Worm (Caenorhabditis elegans): ENCODE data around the gene syp-2.

syp-2 gene

DNA sequence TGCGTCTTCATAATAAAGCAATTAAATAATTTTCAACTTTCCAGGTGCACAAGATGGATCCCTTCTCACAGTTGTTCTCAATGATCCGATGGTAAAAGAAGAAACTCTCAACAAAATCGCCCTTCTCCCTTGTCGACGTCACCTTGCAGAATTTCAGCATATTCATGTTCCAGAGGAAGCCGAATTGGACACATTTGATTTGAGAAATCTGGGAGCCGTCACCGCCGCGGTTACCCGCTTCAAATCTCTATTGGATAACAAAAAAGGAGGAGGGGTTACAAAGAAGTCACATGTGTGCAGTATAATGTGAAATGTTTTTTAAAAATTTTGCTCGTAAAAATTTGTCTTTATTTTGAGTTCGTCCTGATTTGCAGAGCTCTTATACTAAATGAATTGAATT, 33.6 kb upstream of the syp-2 start:
- TF ChIP-seq Y48G9A.11 (GFP tag; IDR thresholded peaks at IDR 0.05) = peak; percentile 52; the same call in 1 of the 2 replicates
- no peak for TF ChIP-seq spr-1 (tag; optimal IDR thresholded peaks at IDR 0.05)
- TF ChIP-seq hlh-11 (tag; optimal IDR thresholded peaks at IDR 0.05) = no peak
- 0 out of 2 replicates have a peak, but pooled peaks have one; percentile 46 for TF ChIP-seq mdt-29 (GFP tag; IDR thresholded peaks at IDR 0.05)
- peak in 1 of 2 experiments; percentile 46 for TF ChIP-seq daf-16 (GFP tag; optimal IDR thresholded peaks at IDR 0.05)
- TF ChIP-seq daf-16 (tag; optimal IDR thresholded peaks at IDR 0.05) = no peak

DNA sequence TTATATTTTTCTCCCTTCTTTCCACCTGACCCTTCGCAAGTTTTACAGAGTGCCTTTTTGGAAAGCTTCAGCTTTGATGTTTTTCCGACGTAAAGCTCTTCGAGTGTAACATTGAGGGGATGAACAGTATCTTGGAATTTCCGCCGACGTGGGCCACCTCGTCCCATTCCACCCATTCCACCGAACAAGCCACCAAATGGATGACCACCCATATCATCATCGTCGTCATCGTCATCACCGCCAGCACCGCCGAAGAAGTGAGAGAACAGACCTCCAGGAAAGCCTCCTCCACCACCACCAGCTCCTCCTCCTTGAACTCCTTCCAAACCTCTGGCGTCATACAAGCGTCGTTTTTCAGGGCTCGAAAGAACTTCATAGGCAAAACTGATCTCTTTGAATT, 32.0 kb upstream of the syp-2 start:
- no peak for TF ChIP-seq spr-3 (GFP tag; optimal IDR thresholded peaks at IDR 0.05)
- no peak for TF ChIP-seq mes-2 (tag; optimal IDR thresholded peaks at IDR 0.05; ENCODE audit: poor library complexity, severe bottlenecking)
- TF ChIP-seq mdt-29 (GFP tag; IDR thresholded peaks at IDR 0.05) = no peak
- no peak for TF ChIP-seq duxl-1 (tag; optimal IDR thresholded peaks at IDR 0.05; ENCODE audit: poor library complexity)
- TF ChIP-seq mdl-1 (tag; optimal IDR thresholded peaks at IDR 0.05) = no peak
- TF ChIP-seq aha-1 (tag) = peak; percentile 16
- TF ChIP-seq F44E2.7 (GFP tag; IDR thresholded peaks at IDR 0.05) = 0 out of 2 replicates have a peak, but pooled peaks have one; percentile 9
- no peak for TF ChIP-seq F26F4.8 (GFP tag; conservative IDR thresholded peaks at IDR 0.05)
- TF ChIP-seq attf-4 (tag; optimal IDR thresholded peaks at IDR 0.05) = no peak
- no peak for TF ChIP-seq mxl-3 (GFP tag; optimal IDR thresholded peaks at IDR 0.05)
- no peak for TF ChIP-seq lin-39 (tag; optimal IDR thresholded peaks at IDR 0.05)
- TF ChIP-seq set-16 (GFP tag; IDR thresholded peaks at IDR 0.05) = peak; percentile 58
- no peak for TF ChIP-seq spr-1 (tag; optimal IDR thresholded peaks at IDR 0.05)
- no peak for TF ChIP-seq pqm-1 (tag; optimal IDR thresholded peaks at IDR 0.05)
- no peak for TF ChIP-seq jun-1 (tag; optimal IDR thresholded peaks at IDR 0.05)
- TF ChIP-seq madf-9 (GFP tag; conservative IDR thresholded peaks at IDR 0.05) = no peak
- TF ChIP-seq hlh-30 (tag; optimal IDR thresholded peaks at IDR 0.05; ENCODE audit: insufficient read depth) = no peak
- no peak for TF ChIP-seq ceh-82 (tag; optimal IDR thresholded peaks at IDR 0.05)
- no peak for TF ChIP-seq nhr-10 (tag; optimal IDR thresholded peaks at IDR 0.05)
- TF ChIP-seq sdz-12 (GFP tag; optimal IDR thresholded peaks at IDR 0.05) = no peak
- no peak for TF ChIP-seq nhr-111 (GFP tag; optimal IDR thresholded peaks at IDR 0.05)
- TF ChIP-seq lin-1 (GFP tag; IDR thresholded peaks at IDR 0.05) = no peak

DNA sequence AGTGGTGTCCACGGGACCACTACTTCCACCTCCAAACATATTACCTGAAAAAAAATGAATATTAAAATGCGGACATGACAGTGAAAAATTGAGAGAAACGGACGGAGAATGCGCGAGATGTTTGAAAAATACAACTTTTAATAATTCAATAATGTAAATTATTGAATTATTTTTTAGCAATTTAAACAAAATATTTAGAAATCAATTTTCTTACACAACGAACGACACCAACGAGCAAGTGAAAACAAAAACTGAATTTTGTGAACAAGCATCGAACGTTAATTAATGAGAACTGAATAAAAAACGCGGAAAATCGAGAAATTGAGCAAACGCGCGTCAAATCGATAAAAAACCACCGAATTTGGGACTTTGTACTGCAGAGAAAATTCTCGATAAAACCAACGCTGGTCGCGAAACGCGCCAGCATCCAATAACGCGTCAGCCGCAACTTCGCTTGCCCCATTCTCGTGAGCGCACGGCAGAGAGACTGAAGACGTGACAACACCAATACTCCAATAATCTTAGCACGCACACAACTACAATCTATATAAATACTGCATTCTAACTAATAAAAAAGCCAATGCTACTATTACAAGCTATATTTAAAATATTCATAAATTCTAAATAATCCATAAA, 31.4 kb upstream of the syp-2 start, which contains the start of the genes dnj-19 and nhr-47:
dnj-19 (minus strand) TSS at position 51 of the 636 bp plus-strand sequence.
nhr-47 (plus strand) TSS at position 447 of the 636 bp plus-strand sequence.
- TF ChIP-seq dmd-8 (GFP tag; IDR thresholded peaks at IDR 0.05) = peak; percentile 64; the same call in 1 of the 2 replicates
- peak; percentile 96 for TF ChIP-seq dve-1 (tag; optimal IDR thresholded peaks at IDR 0.05; ENCODE audit: insufficient read depth)
- TF ChIP-seq lin-39 (tag; optimal IDR thresholded peaks at IDR 0.05) = no peak
- no peak for TF ChIP-seq lin-15B (tag; optimal IDR thresholded peaks at IDR 0.05)
- no peak for TF ChIP-seq R02D3.7 (tag; optimal IDR thresholded peaks at IDR 0.05)
- TF ChIP-seq T26A8.4 (GFP tag; IDR thresholded peaks at IDR 0.05) = peak; percentile 96
- no peak for TF ChIP-seq ceh-62 (tag; optimal IDR thresholded peaks at IDR 0.05)
- TF ChIP-seq pha-4 (GFP tag; IDR thresholded peaks at IDR 0.05) = peak; percentile 84
- TF ChIP-seq pha-4 (tag; optimal IDR thresholded peaks at IDR 0.05) = no peak
- no peak for TF ChIP-seq lim-7 (GFP tag; IDR thresholded peaks at IDR 0.05)
- TF ChIP-seq daf-19 (GFP tag; conservative IDR thresholded peaks at IDR 0.05) = no peak
- peak; percentile 54 to 92 for TF ChIP-seq lsy-2 (tag; optimal IDR thresholded peaks at IDR 0.05)
- TF ChIP-seq daf-16 (GFP tag; optimal IDR thresholded peaks at IDR 0.05) = peak in 1 of 2 experiments; percentile 66
- TF ChIP-seq daf-16 (tag; optimal IDR thresholded peaks at IDR 0.05) = peak; percentile 73
- TF ChIP-seq skn-1 (tag; optimal IDR thresholded peaks at IDR 0.05) = no peak
- TF ChIP-seq ztf-11 (tag; optimal IDR thresholded peaks at IDR 0.05) = no peak
- peak; percentile 75 for TF ChIP-seq mdt-29 (GFP tag; IDR thresholded peaks at IDR 0.05)
- TF ChIP-seq rbr-2 (tag; optimal IDR thresholded peaks at IDR 0.05) = peak; percentile 96
- TF ChIP-seq nhr-25 (tag; optimal IDR thresholded peaks at IDR 0.05; ENCODE audit: borderline replicate concordance, insufficient read depth) = peak; percentile 76
- peak; percentile 56 for TF ChIP-seq zip-2 (tag; optimal IDR thresholded peaks at IDR 0.05)
- peak; percentile 67 for TF ChIP-seq jun-1 (tag; optimal IDR thresholded peaks at IDR 0.05)
- peak; percentile 83 for TF ChIP-seq hlh-30 (tag; optimal IDR thresholded peaks at IDR 0.05; ENCODE audit: insufficient read depth)
- peak; percentile 91 for TF ChIP-seq nhr-42 (GFP tag; IDR thresholded peaks at IDR 0.05)
- no peak for TF ChIP-seq ZK546.5 (tag; optimal IDR thresholded peaks at IDR 0.05)
- no peak for TF ChIP-seq F26F4.8 (GFP tag; conservative IDR thresholded peaks at IDR 0.05)
- no peak for TF ChIP-seq lin-1 (GFP tag; IDR thresholded peaks at IDR 0.05)
- no peak for TF ChIP-seq Y105C5A.15 (GFP tag; IDR thresholded peaks at IDR 0.05)
- no peak for TF ChIP-seq ceh-44 (GFP tag; IDR thresholded peaks at IDR 0.05)
- no peak for TF ChIP-seq pqm-1 (tag; optimal IDR thresholded peaks at IDR 0.05)
- no peak for TF ChIP-seq ces-1 (GFP tag; optimal IDR thresholded peaks at IDR 0.05)
